Fruit fly (Drosophila melanogaster) whole organism, pupa: ENCODE results near the gene CG13108.

Source experiments
- CG10348 ChIP-seq: fragments of 200-800 bp; sonication (Bioruptor generic); IDR thresholded peaks from 2 replicates; pipeline ENCODE4 v1.3.6; 2022; ENCODE audit warnings: missing biosample characterization, missing genetic modification characterization
- CG12605 ChIP-seq: fragments of 200-800 bp; sonication (Bioruptor generic); IDR thresholded peaks from 2 replicates; pipeline ENCODE4 v1.3.6; 2022; ENCODE audit warnings: missing biosample characterization, missing genetic modification characterization
- CG13204 ChIP-seq: fragments of 200-800 bp; sonication (Bioruptor generic); optimal IDR thresholded peaks from 2 replicates; lab custom pipeline; 2018; ENCODE audit warnings: missing biosample characterization, mild to moderate bottlenecking, missing genetic modification characterization, moderate library complexity
- CG14655 ChIP-seq: fragments of 200-800 bp; sonication (Bioruptor generic); optimal IDR thresholded peaks from 3 replicates; lab custom pipeline; 2017; ENCODE audit warnings: mild to moderate bottlenecking, missing biosample characterization, missing genetic modification reagents, missing genetic modification characterization
- CG15710 ChIP-seq: fragments of 200-800 bp; sonication (Bioruptor generic); optimal IDR thresholded peaks from 2 replicates; lab custom pipeline; 2018; ENCODE audit warnings: missing biosample characterization, mild to moderate bottlenecking, missing genetic modification characterization, moderate library complexity
- CG17806 ChIP-seq: fragments of 200-800 bp; sonication (Bioruptor generic); optimal IDR thresholded peaks from 2 replicates; lab custom pipeline; 2018; ENCODE audit warnings: missing biosample characterization, mild to moderate bottlenecking, missing genetic modification characterization, moderate library complexity
- CG32121 ChIP-seq: fragments of 200-800 bp; sonication (Bioruptor generic); IDR thresholded peaks from 2 replicates; pipeline ENCODE4 v1.3.6; 2022; ENCODE audit warnings: missing biosample characterization, missing genetic modification characterization
- CG34367 ChIP-seq: fragments of 200-800 bp; sonication (Bioruptor generic); optimal IDR thresholded peaks from 2 replicates; lab custom pipeline; 2018; ENCODE audit warnings: missing biosample characterization, mild to moderate bottlenecking, missing genetic modification characterization
- CG4496 ChIP-seq: fragments of 200-800 bp; sonication (Bioruptor generic); IDR thresholded peaks from 3 replicates; pipeline ENCODE4 v1.3.6; 2022; ENCODE audit warnings: missing biosample characterization, missing genetic modification characterization
- CG8159 ChIP-seq: fragments of 200-800 bp; sonication (Bioruptor generic); optimal IDR thresholded peaks from 3 replicates; lab custom pipeline; 2018; ENCODE audit warnings: missing biosample characterization, mild to moderate bottlenecking, missing genetic modification characterization, moderate library complexity
- CG8301 ChIP-seq: fragments of 200-800 bp; sonication (Bioruptor generic); optimal IDR thresholded peaks from 2 replicates; lab custom pipeline; 2018; ENCODE audit warnings: missing biosample characterization, mild to moderate bottlenecking, missing genetic modification characterization
- CG9948 ChIP-seq: fragments of 200-800 bp; sonication (Bioruptor generic); optimal IDR thresholded peaks from 2 replicates; lab custom pipeline; 2018; ENCODE audit warnings: missing biosample characterization, mild to moderate bottlenecking, missing genetic modification characterization, moderate library complexity
- D1 ChIP-seq: fragments of 200-800 bp; sonication (Bioruptor generic); optimal IDR thresholded peaks from 2 replicates; lab custom pipeline; 2018; ENCODE audit warnings: missing biosample characterization, mild to moderate bottlenecking, missing genetic modification characterization, moderate library complexity
- EcR ChIP-seq: fragments of 200-800 bp; sonication (Bioruptor generic); optimal IDR thresholded peaks from 3 replicates; lab custom pipeline; 2019; ENCODE audit warnings: missing biosample characterization, missing genetic modification characterization, mild to moderate bottlenecking, moderate library complexity, missing genetic modification reagents
- Ets98B ChIP-seq: fragments of 200-800 bp; sonication (Bioruptor generic); IDR thresholded peaks from 2 replicates; pipeline ENCODE4 v1.3.6; 2022; ENCODE audit warnings: missing biosample characterization, missing genetic modification characterization
- Pif1A ChIP-seq: fragments of 200-800 bp; sonication (Bioruptor generic); optimal IDR thresholded peaks from 3 replicates; lab custom pipeline; 2016; ENCODE audit warnings: missing biosample characterization, missing genetic modification characterization
- Pif1B ChIP-seq: fragments of 200-800 bp; sonication (Bioruptor generic); optimal IDR thresholded peaks from 3 replicates; lab custom pipeline; 2016; ENCODE audit warnings: missing biosample characterization, missing genetic modification characterization
- Snoo ChIP-seq: fragments of 200-800 bp; sonication (Bioruptor generic); optimal IDR thresholded peaks from 3 replicates; lab custom pipeline; 2017; ENCODE audit warnings: missing biosample characterization, mild to moderate bottlenecking, missing genetic modification characterization, inconsistent platforms
- fd96Ca ChIP-seq: fragments of 200-800 bp; sonication (Bioruptor generic); IDR thresholded peaks from 3 replicates; pipeline ENCODE4 v1.3.6; 2022; ENCODE audit warnings: missing biosample characterization, missing genetic modification characterization
- gl ChIP-seq: fragments of 200-800 bp; sonication (Bioruptor generic); optimal IDR thresholded peaks from 2 replicates; lab custom pipeline; 2018; ENCODE audit warnings: missing biosample characterization, mild to moderate bottlenecking, missing genetic modification characterization
- rn ChIP-seq: fragments of 200-800 bp; sonication (Bioruptor generic); IDR thresholded peaks from 2 replicates; pipeline ENCODE4 v1.3.6; 2022; ENCODE audit warnings: missing biosample characterization, missing genetic modification characterization

The CG13108 gene

DNA sequence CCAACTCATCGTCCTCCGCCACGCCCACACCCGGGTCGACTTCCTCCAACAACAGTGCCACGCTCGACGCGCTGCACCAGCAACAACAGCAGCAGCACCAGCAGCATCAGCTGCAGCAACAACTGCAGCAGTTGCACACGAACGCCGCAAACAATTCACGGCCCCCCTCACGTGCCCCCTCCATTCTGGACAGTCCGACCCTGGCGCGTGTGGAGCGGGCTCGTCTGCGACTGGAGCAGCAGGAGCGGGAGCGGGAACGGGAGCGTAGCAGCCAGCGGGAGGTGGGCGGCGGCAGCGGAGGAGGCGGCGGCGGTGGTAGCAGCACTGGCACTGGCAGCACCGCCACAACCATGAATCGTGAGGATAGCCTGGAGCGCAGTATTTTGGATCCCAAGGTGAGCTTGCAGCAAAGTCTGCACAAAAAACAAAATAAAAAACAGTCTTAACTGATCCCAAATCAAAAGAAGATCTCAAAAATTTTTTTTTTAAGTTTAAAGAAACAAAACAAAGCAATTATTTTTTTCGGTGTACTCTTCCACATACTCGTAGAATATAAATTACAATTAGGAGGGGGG, 36.9 kb upstream of the CG13108 start:
- TF ChIP-seq Ets98B (GFP tag; lab: Robert Waterston, UW) (no peak), CG13204 (peak; percentile 99), fd96Ca (GFP tag; lab: Robert Waterston, UW) (peak; percentile 57; the same call in 2 of the 3 replicates), EcR (GFP tag; lab: Kevin White, UChicago) (peak; percentile 26), CG14655 (GFP tag; lab: Kevin White, UChicago) (no peak), gl (tag; lab: Kevin White, UChicago) (no peak)
- TF ChIP-seq, all 21 proteins: peak for 3

DNA sequence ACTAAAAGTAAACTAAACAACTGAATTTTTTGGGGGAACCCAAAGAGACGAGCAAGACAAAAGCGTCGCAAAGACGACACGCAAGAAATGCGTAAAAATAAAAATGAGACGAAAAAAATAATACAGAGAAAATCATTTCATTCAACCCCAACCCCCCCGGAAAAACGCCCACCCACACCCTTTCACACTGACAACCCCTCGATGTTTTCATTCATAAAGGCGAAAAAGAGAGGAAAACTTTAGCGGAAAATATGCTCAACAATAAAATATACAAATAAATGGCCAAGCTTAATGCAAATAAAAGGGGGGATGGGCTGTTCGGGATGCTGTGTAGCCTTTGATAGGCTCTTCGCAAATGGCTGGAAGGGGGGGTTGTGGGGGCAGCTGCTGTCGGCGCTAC, 33.1 kb upstream of the CG13108 start:
- TF ChIP-seq CG17806 = no peak
- TF ChIP-seq CG12605 (GFP tag; lab: Robert Waterston, UW) = no peak
- TF ChIP-seq CG15710 (tag; lab: Kevin White, UChicago) = no peak
- TF ChIP-seq D1 (tag; lab: Kevin White, UChicago) = no peak
- TF ChIP-seq CG4496 (GFP tag; lab: Robert Waterston, UW) = no peak
- TF ChIP-seq rn (GFP tag; lab: Robert Waterston, UW) = no peak

DNA sequence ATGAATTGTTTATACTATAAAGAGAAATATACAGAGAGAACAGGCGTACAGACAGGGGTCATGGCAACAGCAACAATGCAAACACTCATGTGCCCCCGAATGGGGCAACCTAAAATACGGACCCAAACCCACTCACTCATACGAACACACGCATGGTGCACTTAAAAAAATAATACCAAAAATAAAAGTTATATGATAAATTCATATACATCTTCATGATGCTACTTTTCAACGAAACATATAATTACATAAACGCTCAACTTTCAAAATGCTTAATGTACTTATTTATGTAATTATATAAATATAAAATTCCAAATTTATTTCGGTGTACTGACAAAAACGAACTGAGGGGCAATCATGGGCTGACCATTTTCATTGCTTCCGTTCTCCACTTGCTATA, 30.9 kb upstream of the CG13108 start:
- TF ChIP-seq Pif1A = peak; percentile 47
- TF ChIP-seq Pif1B (GFP tag; lab: Kevin White, UChicago) = peak; percentile 59
- peak; percentile 14 for TF ChIP-seq CG13204
- TF ChIP-seq CG32121 = peak; percentile 46; the same call in 1 of the 2 replicates
- peak; percentile 68 for TF ChIP-seq CG15710 (tag; lab: Kevin White, UChicago)
- no peak for TF ChIP-seq fd96Ca (GFP tag; lab: Robert Waterston, UW)
- TF ChIP-seq CG10348 (GFP tag; lab: Robert Waterston, UW) = no peak
- TF ChIP-seq Ets98B (GFP tag; lab: Robert Waterston, UW) = peak; percentile 34
- TF ChIP-seq CG9948 (tag; lab: Kevin White, UChicago) = peak; percentile 79
- peak; percentile 76 for TF ChIP-seq CG8159 (tag; lab: Kevin White, UChicago)
- TF ChIP-seq CG8301 (tag; lab: Kevin White, UChicago) = peak; percentile 49
- TF ChIP-seq rn (GFP tag; lab: Robert Waterston, UW) = peak; percentile 14; the same call in 1 of the 2 replicates
- peak; percentile 65 for TF ChIP-seq CG14655 (GFP tag; lab: Kevin White, UChicago)
- peak; percentile 57 for TF ChIP-seq CG34367
- TF ChIP-seq EcR (GFP tag; lab: Kevin White, UChicago) = no peak
- TF ChIP-seq gl (tag; lab: Kevin White, UChicago) = no peak
- TF ChIP-seq Snoo (tag; lab: Kevin White, UChicago) = peak; percentile 34
- TF ChIP-seq CG12605 (GFP tag; lab: Robert Waterston, UW) = peak; percentile 35; the same call in 1 of the 2 replicates
- TF ChIP-seq CG4496 (GFP tag; lab: Robert Waterston, UW) = 0 out of 3 replicates have a peak, but pooled peaks have one; percentile 23
- TF ChIP-seq CG17806 = peak; percentile 81
- TF ChIP-seq D1 (tag; lab: Kevin White, UChicago) = no peak

DNA sequence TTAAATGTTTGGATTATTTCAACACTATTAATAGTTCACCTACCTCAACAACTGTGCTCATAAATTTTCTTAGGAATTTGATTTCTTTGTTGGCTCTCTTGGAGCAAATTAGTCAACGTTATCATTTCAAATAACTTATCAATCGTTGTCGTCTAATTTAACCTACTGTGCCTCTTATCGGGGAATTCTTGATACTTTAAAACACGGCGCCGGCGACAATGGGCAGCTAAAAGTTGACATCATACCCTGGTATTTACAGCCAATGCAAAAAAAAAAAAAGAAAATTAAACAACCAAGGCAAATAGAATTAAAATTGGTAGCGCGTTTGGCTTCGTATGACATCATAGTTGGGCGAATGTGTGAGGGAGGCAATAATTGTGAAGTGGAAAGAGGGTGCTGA, 29.8 kb upstream of the CG13108 start:
- TF ChIP-seq CG9948 (tag; lab: Kevin White, UChicago) = no peak
- no peak for TF ChIP-seq CG14655 (GFP tag; lab: Kevin White, UChicago)
- TF ChIP-seq CG13204 = no peak
- no peak for TF ChIP-seq EcR (GFP tag; lab: Kevin White, UChicago)
- TF ChIP-seq CG10348 (GFP tag; lab: Robert Waterston, UW) = no peak
- no peak for TF ChIP-seq CG32121
- TF ChIP-seq CG8301 (tag; lab: Kevin White, UChicago) = no peak
- no peak for TF ChIP-seq CG34367
- no peak for TF ChIP-seq CG8159 (tag; lab: Kevin White, UChicago)
- TF ChIP-seq Ets98B (GFP tag; lab: Robert Waterston, UW) = no peak

DNA sequence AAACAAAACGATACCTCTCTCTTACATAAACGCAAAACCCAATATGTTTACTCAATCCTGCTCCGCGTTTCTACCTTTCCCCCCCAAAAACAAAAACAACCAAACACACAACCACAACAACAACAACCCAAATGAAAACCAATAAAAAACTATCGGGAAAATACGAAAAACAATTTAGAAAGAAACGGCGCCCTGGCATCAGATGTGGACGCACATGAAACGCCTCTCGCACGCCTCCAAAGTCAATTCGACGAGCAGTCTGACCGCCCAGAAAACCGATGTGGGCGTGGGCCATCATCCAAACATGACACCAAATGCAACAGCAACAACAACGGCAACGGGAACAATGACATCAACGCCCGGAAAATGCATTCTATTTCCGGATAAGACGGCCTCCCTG, 29.1 kb upstream of the CG13108 start:
- peak; percentile 18; the same call in 1 of the 2 replicates for TF ChIP-seq CG32121
- TF ChIP-seq CG34367 = no peak

DNA sequence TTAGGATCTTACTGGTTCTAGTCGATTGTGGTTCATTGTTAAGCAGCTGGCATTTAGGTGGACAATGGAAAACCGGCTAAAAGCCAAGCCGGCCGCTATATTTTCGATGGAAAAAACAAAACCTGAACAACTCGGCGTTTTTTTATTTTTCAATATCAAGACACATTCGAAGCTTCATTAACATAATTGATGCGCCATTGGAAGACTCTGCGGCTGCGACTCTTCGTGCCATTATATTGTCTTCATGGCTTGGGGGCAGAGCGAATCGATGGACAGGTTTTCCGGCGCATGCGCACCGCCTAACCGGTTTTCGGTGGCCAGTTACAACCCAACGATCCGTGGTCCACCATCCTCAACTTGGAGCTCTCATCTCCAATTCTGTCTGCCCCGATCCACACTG, 27.3 kb upstream of the CG13108 start:
- TF ChIP-seq CG8301 (tag; lab: Kevin White, UChicago) (no peak), CG9948 (tag; lab: Kevin White, UChicago) (no peak), CG8159 (tag; lab: Kevin White, UChicago) (peak; percentile 7), Ets98B (GFP tag; lab: Robert Waterston, UW) (no peak), Pif1B (GFP tag; lab: Kevin White, UChicago) (no peak), CG12605 (GFP tag; lab: Robert Waterston, UW) (no peak), fd96Ca (GFP tag; lab: Robert Waterston, UW) (0 out of 3 replicates have a peak, but pooled peaks have one; percentile 38), CG14655 (GFP tag; lab: Kevin White, UChicago) (no peak), gl (tag; lab: Kevin White, UChicago) (peak; percentile 37), CG4496 (GFP tag; lab: Robert Waterston, UW) (0 out of 3 replicates have a peak, but pooled peaks have one; percentile 40), CG13204 (no peak), EcR (GFP tag; lab: Kevin White, UChicago) (peak; percentile 81), CG10348 (GFP tag; lab: Robert Waterston, UW) (no peak)
- TF ChIP-seq, all 21 proteins: peak for 5
